Fruit fly (Drosophila melanogaster) whole organism, embryonic: ENCODE measurements around the gene ninaC.

Experiments used
- B-H1 ChIP-seq: fragments of 200-800 bp; sonication (Bioruptor generic); IDR thresholded peaks from 3 replicates; pipeline ENCODE4 v1.3.6; 2022; ENCODE audit warnings: missing biosample characterization, missing genetic modification characterization
- Bdp1 ChIP-seq: fragments of 200-800 bp; sonication (Bioruptor generic); optimal IDR thresholded peaks from 3 replicates; lab custom pipeline; 2016; ENCODE audit warnings: missing biosample characterization, missing genetic modification characterization
- CG10565 ChIP-seq: fragments of 200-800 bp; sonication (Bioruptor generic); optimal IDR thresholded peaks from 3 replicates; lab custom pipeline; 2016; ENCODE audit warnings: missing biosample characterization, mild to moderate bottlenecking, missing genetic modification characterization
- CG10654 ChIP-seq: fragments of 200-800 bp; sonication (Bioruptor generic); optimal IDR thresholded peaks from 2 replicates; lab custom pipeline; 2016; ENCODE audit warnings: missing biosample characterization, missing genetic modification characterization
- CG11695 ChIP-seq: fragments of 200-800 bp; sonication (Bioruptor generic); IDR thresholded peaks from 3 replicates; pipeline ENCODE4 v1.3.6; 2022; ENCODE audit warnings: missing biosample characterization, missing genetic modification characterization
- CG12071 ChIP-seq: fragments of 200-800 bp; sonication (Bioruptor generic); optimal IDR thresholded peaks from 3 replicates; lab custom pipeline; 2018; ENCODE audit warnings: missing biosample characterization, mild to moderate bottlenecking, missing genetic modification characterization
- CG12219 ChIP-seq: fragments of 200-800 bp; sonication (Bioruptor generic); optimal IDR thresholded peaks from 3 replicates; lab custom pipeline; 2018; ENCODE audit warnings: missing biosample characterization, mild to moderate bottlenecking, missing genetic modification characterization
- CG12659 ChIP-seq: fragments of 200-800 bp; sonication (Bioruptor generic); optimal IDR thresholded peaks from 3 replicates; lab custom pipeline; 2017; ENCODE audit warnings: mild to moderate bottlenecking, missing biosample characterization, missing genetic modification reagents, missing genetic modification characterization
- CG13123 ChIP-seq: fragments of 200-800 bp; sonication (Bioruptor generic); optimal IDR thresholded peaks from 2 replicates; lab custom pipeline; 2016; ENCODE audit warnings: missing biosample characterization, missing genetic modification characterization
- CG14710 ChIP-seq: fragments of 200-800 bp; sonication (Bioruptor generic); optimal IDR thresholded peaks from 3 replicates; lab custom pipeline; 2019; ENCODE audit warnings: missing biosample characterization, mild to moderate bottlenecking, missing genetic modification characterization, moderate library complexity
- CG14965 ChIP-seq: fragments of 200-800 bp; sonication (Bioruptor generic); optimal IDR thresholded peaks from 2 replicates; lab custom pipeline; 2016; ENCODE audit warnings: missing biosample characterization, missing genetic modification characterization, borderline replicate concordance
- CG15514 ChIP-seq: fragments of 200-800 bp; sonication (Bioruptor generic); optimal IDR thresholded peaks from 3 replicates; lab custom pipeline; 2017; ENCODE audit warnings: missing biosample characterization, missing genetic modification characterization, mild to moderate bottlenecking, moderate library complexity, missing genetic modification reagents
- CG1647 ChIP-seq: fragments of 200-800 bp; sonication (Bioruptor generic); optimal IDR thresholded peaks from 3 replicates; lab custom pipeline; 2016; ENCODE audit warnings: missing biosample characterization, missing genetic modification characterization
- CG2129 ChIP-seq: fragments of 200-800 bp; sonication (Bioruptor generic); IDR thresholded peaks from 2 replicates; pipeline ENCODE4 v1.3.6; 2022; ENCODE audit warnings: missing biosample characterization, missing genetic modification characterization; ENCODE audit not compliant: partially characterized antibody
- CG3847 ChIP-seq: fragments of 200-800 bp; sonication (Bioruptor generic); IDR thresholded peaks from 2 replicates; pipeline ENCODE4 v1.3.6; 2022; ENCODE audit warnings: missing biosample characterization, missing genetic modification characterization
- CG7786 ChIP-seq: fragments of 200-800 bp; sonication (Bioruptor generic); optimal IDR thresholded peaks from 2 replicates; lab custom pipeline; 2016; ENCODE audit warnings: missing biosample characterization, missing genetic modification characterization
- CG7839 ChIP-seq: fragments of 200-800 bp; sonication (Bioruptor generic); optimal IDR thresholded peaks from 3 replicates; lab custom pipeline; 2018; ENCODE audit warnings: missing biosample characterization, mild to moderate bottlenecking, missing genetic modification characterization, moderate library complexity
- CG7928 ChIP-seq: fragments of 200-800 bp; sonication (Bioruptor generic); optimal IDR thresholded peaks from 2 replicates; lab custom pipeline; 2017; ENCODE audit warnings: missing biosample characterization, mild to moderate bottlenecking, missing genetic modification characterization
- CG8478 ChIP-seq: fragments of >200 bp; optimal IDR thresholded peaks from 2 replicates; lab custom pipeline; 2018
- CG8944 ChIP-seq: fragments of 200-800 bp; sonication (Bioruptor generic); optimal IDR thresholded peaks from 3 replicates; lab custom pipeline; 2016; ENCODE audit warnings: missing biosample characterization, missing genetic modification characterization
- CG9437 ChIP-seq: fragments of 200-800 bp; sonication (Bioruptor generic); optimal IDR thresholded peaks from 2 replicates; lab custom pipeline; 2018; ENCODE audit warnings: missing biosample characterization, mild to moderate bottlenecking, missing genetic modification characterization
- CkIIα-i1 ChIP-seq: fragments of 200-800 bp; sonication (Bioruptor generic); IDR thresholded peaks from 2 replicates; pipeline ENCODE4 v1.3.6; 2022; ENCODE audit warnings: missing biosample characterization, missing genetic modification characterization
- ERR ChIP-seq: fragments of 200-800 bp; sonication (Bioruptor generic); optimal IDR thresholded peaks from 2 replicates; lab custom pipeline; 2016; ENCODE audit warnings: missing biosample characterization, missing genetic modification characterization
- Fer1 ChIP-seq: fragments of 200-800 bp; sonication (Bioruptor generic); optimal IDR thresholded peaks from 2 replicates; lab custom pipeline; 2017; ENCODE audit warnings: missing biosample characterization, mild to moderate bottlenecking, missing genetic modification characterization
- Hr78 ChIP-seq, 2 experiments: fragments of 200-800 bp in 1 of 2; fragments of >200 bp in 1 of 2; sonication (Bioruptor generic) in 1 of 2; optimal IDR thresholded peaks; 2 replicates each; lab custom pipeline; 2017 to 2019; ENCODE audit warnings: missing biosample characterization in 2 of 2, missing genetic modification characterization in 2 of 2, mild to moderate bottlenecking in 1 of 2, moderate library complexity in 1 of 2
- Oli ChIP-seq: fragments of 200-800 bp; sonication (Bioruptor generic); optimal IDR thresholded peaks from 2 replicates; lab custom pipeline; 2018; ENCODE audit warnings: missing biosample characterization, mild to moderate bottlenecking, missing genetic modification characterization, moderate library complexity
- Pdp1 ChIP-seq, 2 experiments: fragments of 200-800 bp; sonication (Bioruptor generic); optimal IDR thresholded peaks; 3 replicates each; lab custom pipeline; 2016; ENCODE audit warnings: missing biosample characterization in 2 of 2, missing genetic modification characterization in 2 of 2, mild to moderate bottlenecking in 1 of 2, moderate library complexity in 1 of 2
- Rfx ChIP-seq: fragments of 200-800 bp; sonication (Bioruptor generic); IDR thresholded peaks from 2 replicates; pipeline ENCODE4 v1.3.6; 2022; ENCODE audit warnings: missing biosample characterization, missing genetic modification characterization
- ab ChIP-seq: fragments of 200-800 bp; sonication (Bioruptor generic); optimal IDR thresholded peaks from 2 replicates; lab custom pipeline; 2016; ENCODE audit warnings: missing biosample characterization, missing genetic modification characterization
- ara ChIP-seq: fragments of 200-800 bp; sonication (Bioruptor generic); IDR thresholded peaks from 2 replicates; pipeline ENCODE4 v1.3.6; 2022; ENCODE audit warnings: missing biosample characterization, missing genetic modification characterization
- ash1 ChIP-seq: fragments of 200-800 bp; sonication (Bioruptor generic); optimal IDR thresholded peaks from 2 replicates; lab custom pipeline; 2018; ENCODE audit warnings: missing biosample characterization, mild to moderate bottlenecking, missing genetic modification characterization
- az2 ChIP-seq: fragments of 200-800 bp; sonication (Bioruptor generic); optimal IDR thresholded peaks from 3 replicates; lab custom pipeline; 2016; ENCODE audit warnings: missing biosample characterization, missing genetic modification characterization
- bowl ChIP-seq: fragments of 200-800 bp; sonication (Bioruptor generic); IDR thresholded peaks from 2 replicates; pipeline ENCODE4 v1.3.6; 2022; ENCODE audit warnings: missing biosample characterization, missing genetic modification characterization
- dmrt99B ChIP-seq: fragments of 200-800 bp; sonication (Bioruptor generic); optimal IDR thresholded peaks from 2 replicates; lab custom pipeline; 2018; ENCODE audit warnings: missing biosample characterization, mild to moderate bottlenecking, missing genetic modification characterization, moderate library complexity
- emc ChIP-seq: fragments of 200-800 bp; sonication (Bioruptor generic); optimal IDR thresholded peaks from 2 replicates; lab custom pipeline; 2016; ENCODE audit warnings: missing biosample characterization, missing genetic modification characterization
- fd96Cb ChIP-seq: fragments of 200-800 bp; sonication (Bioruptor generic); optimal IDR thresholded peaks from 2 replicates; lab custom pipeline; 2018; ENCODE audit warnings: missing biosample characterization, mild to moderate bottlenecking, missing genetic modification characterization, moderate library complexity
- gfzf ChIP-seq: fragments of 200-800 bp; sonication (Bioruptor generic); optimal IDR thresholded peaks from 2 replicates; lab custom pipeline; 2016; ENCODE audit warnings: missing biosample characterization, mild to moderate bottlenecking, missing genetic modification characterization, moderate library complexity
- gsb-n ChIP-seq: fragments of 200-800 bp; sonication (Bioruptor generic); optimal IDR thresholded peaks from 3 replicates; lab custom pipeline; 2018; ENCODE audit warnings: missing biosample characterization, mild to moderate bottlenecking, missing genetic modification characterization
- kah ChIP-seq: fragments of 200-800 bp; sonication (Bioruptor generic); optimal IDR thresholded peaks from 2 replicates; lab custom pipeline; 2018; ENCODE audit warnings: missing biosample characterization, mild to moderate bottlenecking, missing genetic modification characterization
- odd ChIP-seq: fragments of 200-800 bp; sonication (Bioruptor generic); optimal IDR thresholded peaks from 2 replicates; lab custom pipeline; 2017; ENCODE audit warnings: missing biosample characterization, mild to moderate bottlenecking, missing genetic modification characterization
- pzg ChIP-seq: fragments of 200-800 bp; sonication (Bioruptor generic); optimal IDR thresholded peaks from 3 replicates; lab custom pipeline; 2018; ENCODE audit warnings: missing biosample characterization, mild to moderate bottlenecking, missing genetic modification characterization, moderate library complexity
- row ChIP-seq: fragments of 200-800 bp; sonication (Bioruptor generic); IDR thresholded peaks from 3 replicates; pipeline ENCODE4 v1.3.6; 2022; ENCODE audit warnings: missing biosample characterization, missing genetic modification characterization
- run ChIP-seq: fragments of 200-800 bp; sonication (Bioruptor generic); optimal IDR thresholded peaks from 3 replicates; lab custom pipeline; 2018; ENCODE audit warnings: missing biosample characterization, mild to moderate bottlenecking, missing genetic modification characterization
- salm ChIP-seq: fragments of 200-800 bp; sonication (Bioruptor generic); optimal IDR thresholded peaks from 2 replicates; lab custom pipeline; 2018; ENCODE audit warnings: missing biosample characterization, mild to moderate bottlenecking, missing genetic modification characterization
- scrt ChIP-seq: fragments of 200-800 bp; sonication (Bioruptor generic); optimal IDR thresholded peaks from 2 replicates; lab custom pipeline; 2018; ENCODE audit warnings: missing biosample characterization, mild to moderate bottlenecking, missing genetic modification characterization, moderate library complexity
- sens ChIP-seq: fragments of 200-800 bp; sonication (Bioruptor generic); peaks from one replicate; lab custom pipeline; 2016; ENCODE audit warnings: missing biosample characterization, missing genetic modification characterization
- sug ChIP-seq: fragments of 200-800 bp; optimal IDR thresholded peaks from 2 replicates; lab custom pipeline; 2019; ENCODE audit warnings: missing biosample characterization, mild to moderate bottlenecking, missing genetic modification characterization, moderate library complexity
- tin ChIP-seq: fragments of 200-800 bp; sonication (Bioruptor generic); optimal IDR thresholded peaks from 3 replicates; lab custom pipeline; 2016; ENCODE audit warnings: missing biosample characterization, missing genetic modification characterization
- z ChIP-seq: fragments of 200-800 bp; sonication (Bioruptor generic); IDR thresholded peaks from 3 replicates; pipeline ENCODE4 v1.3.6; 2022; ENCODE audit warnings: missing biosample characterization, missing genetic modification characterization
- zen2 ChIP-seq: fragments of 200-800 bp; sonication (Bioruptor generic); IDR thresholded peaks from 3 replicates; pipeline ENCODE4 v1.3.6; 2022; ENCODE audit warnings: missing biosample characterization, missing genetic modification characterization; ENCODE audit not compliant: partially characterized antibody
- zfh2 ChIP-seq: fragments of 200-800 bp; sonication (Bioruptor generic); optimal IDR thresholded peaks from 2 replicates; lab custom pipeline; 2016; ENCODE audit warnings: missing biosample characterization, missing genetic modification characterization

ninaC gene

dm6 chr2L:7395813-7396212 is 18.3 kb downstream of the ninaC start (continued):
- TF ChIP-seq kah (GFP tag; lab: Kevin White, UChicago) (no peak), CG10654 (peak; percentile 7), CG13123 (GFP tag; lab: Kevin White, UChicago) (no peak), sens (GFP tag; lab: Kevin White, UChicago) (peak; percentile 33), CG7839 (tag; lab: Kevin White, UChicago) (peak; percentile 75), run (tag; lab: Kevin White, UChicago) (peak; percentile 29), ara (GFP tag; lab: Robert Waterston, UW) (no peak), emc (GFP tag; lab: Kevin White, UChicago) (no peak), Bdp1 (GFP tag; lab: Kevin White, UChicago) (no peak), bowl (GFP tag; lab: Robert Waterston, UW) (no peak), gsb-n (tag; lab: Kevin White, UChicago) (peak; percentile 65), CkIIα-i1 (no peak), CG15514 (peak; percentile 25), Oli (tag; lab: Kevin White, UChicago) (peak; percentile 65), Pdp1 (GFP tag; optimal IDR thresholded peaks at IDR 0.05; lab: Kevin White, UChicago) (no peak), CG10565 (GFP tag; lab: Kevin White, UChicago) (no peak), odd (GFP tag; lab: Kevin White, UChicago) (no peak), ab (GFP tag; lab: Kevin White, UChicago) (no peak), CG8478 (lab: Kevin White, UChicago) (no peak), CG12659 (GFP tag; lab: Kevin White, UChicago) (peak; percentile 62), ERR (GFP tag; lab: Kevin White, UChicago) (no peak), tin (peak; percentile 37), ash1 (no peak), B-H1 (no peak; the same call in 2 of the 3 replicates), sug (peak; percentile 23), CG7786 (no peak), Hr78 (GFP tag; optimal IDR thresholded peaks at IDR 0.05; lab: Kevin White, UChicago) (peak in 1 of 2 experiments; percentile 36), zen2 (GFP tag; lab: Robert Waterston, UW) (no peak), CG11695 (GFP tag; lab: Robert Waterston, UW) (peak; percentile 57; the same call in 1 of the 3 replicates), dmrt99B (peak; percentile 82), CG14710 (tag; lab: Kevin White, UChicago) (peak; percentile 11), CG12219 (no peak), pzg (GFP tag; lab: Kevin White, UChicago) (no peak), z (GFP tag; lab: Robert Waterston, UW) (no peak), row (GFP tag; lab: Robert Waterston, UW) (peak; percentile 74), scrt (GFP tag; lab: Kevin White, UChicago) (peak; percentile 17), CG9437 (GFP tag; lab: Kevin White, UChicago) (peak; percentile 37), Rfx (GFP tag; lab: Robert Waterston, UW) (peak; percentile 71), CG14965 (GFP tag; lab: Kevin White, UChicago) (no peak), CG7928 (GFP tag; lab: Kevin White, UChicago) (no peak), fd96Cb (tag; lab: Kevin White, UChicago) (peak; percentile 34), salm (tag; lab: Kevin White, UChicago) (peak; percentile 46), CG3847 (peak; percentile 33; the same call in 1 of the 2 replicates), gfzf (GFP tag; lab: Kevin White, UChicago) (no peak), CG2129 (GFP tag; lab: Robert Waterston, UW) (no peak), az2 (GFP tag; lab: Kevin White, UChicago) (peak; percentile 49), CG8944 (GFP tag; lab: Kevin White, UChicago) (no peak), CG12071 (no peak), zfh2 (GFP tag; lab: Kevin White, UChicago) (no peak), Fer1 (GFP tag; lab: Kevin White, UChicago) (peak; percentile 69), CG1647 (no peak)
